Worm (Caenorhabditis elegans): ENCODE data around the gene C49F5.13.

DNA sequence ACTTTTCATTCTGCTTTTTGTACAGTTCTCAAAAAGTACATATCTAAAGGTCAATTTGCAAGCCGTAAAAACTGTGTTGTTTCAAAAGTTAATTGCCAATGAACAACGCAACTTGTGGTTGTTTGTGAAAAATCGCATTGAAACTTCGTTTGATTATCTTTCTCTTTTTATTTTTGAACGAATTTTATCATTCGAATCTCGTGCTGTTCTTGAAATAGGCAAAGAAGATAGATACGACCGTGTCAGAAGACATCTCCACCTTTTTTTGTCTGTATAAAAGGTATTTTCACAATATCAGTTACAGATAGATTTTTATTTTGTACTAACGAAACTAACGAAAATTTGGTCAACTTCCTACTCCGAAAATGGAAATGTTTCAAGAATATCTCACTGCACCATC, 33.3 kb downstream of the C49F5.13 start, which contains the start of gene C49F5.7:
- no peak for TF ChIP-seq unc-130 (GFP tag; optimal IDR thresholded peaks at IDR 0.05)
- no peak for TF ChIP-seq sea-2 (GFP tag; IDR thresholded peaks at IDR 0.05)
- no peak for TF ChIP-seq unc-62 (GFP tag; optimal IDR thresholded peaks at IDR 0.05)
- no peak for TF ChIP-seq ccch-3 (GFP tag; optimal IDR thresholded peaks at IDR 0.05)
- no peak for TF ChIP-seq ceh-58 (GFP tag; IDR thresholded peaks at IDR 0.05)
- TF ChIP-seq hmg-1.2 (GFP tag; IDR thresholded peaks at IDR 0.05): no peak
- no peak for TF ChIP-seq bed-1 (GFP tag; IDR thresholded peaks at IDR 0.05)
- no peak for TF ChIP-seq C17E4.6 (GFP tag; IDR thresholded peaks at IDR 0.05)

Measured in whole organism, young adult.